Worm (Caenorhabditis elegans) whole organism, L4 larva: ENCODE measurements around the gene ama-1.
A peak's percentile ranks its signal among the peaks of the same experiment; 100 is the strongest.

Source experiments
- F10B5.3 ChIP-seq: sonication (generic microtip); optimal IDR thresholded peaks from 2 replicates; lab custom pipeline; 2016; ENCODE audit warnings: mild to moderate bottlenecking, missing genetic modification characterization, missing compliant biosample characterization
- F26F4.8 ChIP-seq: fragments of 200-800 bp; sonication (Bioruptor generic); conservative IDR thresholded peaks from 2 replicates; pipeline ENCODE4 v1.3.6; 2022; ENCODE audit warnings: missing genetic modification characterization, missing compliant biosample characterization
- F44E2.7 ChIP-seq: fragments of 200-800 bp; sonication (Bioruptor generic); IDR thresholded peaks from 2 replicates; pipeline ENCODE4 v2.1.2; 2022; ENCODE audit warnings: missing genetic modification characterization, missing compliant biosample characterization
- F49E8.2 ChIP-seq: sonication (generic microtip); optimal IDR thresholded peaks from 2 replicates; lab custom pipeline; 2016; ENCODE audit warnings: missing compliant biosample characterization, mild to moderate bottlenecking, missing genetic modification characterization, borderline replicate concordance
- R02D3.7 ChIP-seq: fragments of 150-350 bp; sonication (generic microtip); optimal IDR thresholded peaks from 3 replicates; lab custom pipeline; 2014; ENCODE audit warnings: missing biosample characterization, missing genetic modification characterization
- T20F7.1 ChIP-seq: fragments of 200-800 bp; sonication (Bioruptor generic); optimal IDR thresholded peaks from 2 replicates; lab custom pipeline; 2018; ENCODE audit warnings: mild to moderate bottlenecking, missing genetic modification characterization, missing compliant biosample characterization
- Y105C5A.15 ChIP-seq: fragments of 200-800 bp; sonication (Bioruptor generic); IDR thresholded peaks from 2 replicates; pipeline ENCODE4 v1.3.6; 2022; ENCODE audit warnings: missing genetic modification characterization, missing compliant biosample characterization
- Y5F2A.4 ChIP-seq: fragments of 200-800 bp; sonication (Bioruptor generic); optimal IDR thresholded peaks from 2 replicates; lab custom pipeline; 2018; ENCODE audit warnings: mild to moderate bottlenecking, missing genetic modification characterization, missing compliant biosample characterization
- Y75B8A.6 ChIP-seq: fragments of 200-800 bp; sonication (Bioruptor generic); IDR thresholded peaks from 2 replicates; pipeline ENCODE4 v1.3.6; 2022; ENCODE audit warnings: missing genetic modification reagents, missing genetic modification characterization, missing compliant biosample characterization
- ZK337.2 ChIP-seq: fragments of 200-800 bp; sonication (Bioruptor generic); IDR thresholded peaks from 2 replicates; pipeline ENCODE4 v1.3.6; 2022; ENCODE audit warnings: missing genetic modification reagents, missing genetic modification characterization, missing compliant biosample characterization
- ZK546.5 ChIP-seq, 2 experiments: sonication (generic microtip); optimal IDR thresholded peaks; 2 replicates each; lab custom pipeline; 2017; ENCODE audit warnings: missing biosample characterization in 2 of 2, missing genetic modification characterization in 2 of 2
- ama-1 ChIP-seq: fragments of 150-350 bp; optimal IDR thresholded peaks from 2 replicates; lab custom pipeline; 2014; ENCODE audit warnings: inconsistent platforms, mixed read lengths
- ceh-20 ChIP-seq: fragments of 200-800 bp; sonication (Bioruptor generic); IDR thresholded peaks from 2 replicates; pipeline ENCODE4 v1.3.6; 2022; ENCODE audit warnings: missing genetic modification reagents, missing genetic modification characterization, missing compliant biosample characterization
- ceh-28 ChIP-seq: fragments of 150-350 bp; optimal IDR thresholded peaks from 2 replicates; lab custom pipeline; 2014; ENCODE audit warnings: missing biosample characterization, missing genetic modification reagents, missing genetic modification characterization
- ceh-32 ChIP-seq: sonication (generic microtip); optimal IDR thresholded peaks from 2 replicates; lab custom pipeline; 2016; ENCODE audit warnings: mild to moderate bottlenecking, missing genetic modification characterization, missing compliant biosample characterization; ENCODE audit not compliant: poor library complexity
- ces-1 ChIP-seq: fragments of 150-350 bp; sonication (generic microtip); optimal IDR thresholded peaks from 4 replicates; lab custom pipeline; 2014; ENCODE audit warnings: missing biosample characterization, missing genetic modification reagents, missing genetic modification characterization
- ctbp-1 ChIP-seq: fragments of 200-800 bp; sonication (Bioruptor generic); IDR thresholded peaks from 2 replicates; pipeline ENCODE4 v1.3.6; 2022; ENCODE audit warnings: missing genetic modification reagents, missing genetic modification characterization, missing compliant biosample characterization
- daf-12 ChIP-seq: fragments of 150-350 bp; optimal IDR thresholded peaks from 2 replicates; lab custom pipeline; 2014; ENCODE audit warnings: missing biosample characterization, missing genetic modification reagents, missing genetic modification characterization
- daf-19 ChIP-seq: fragments of 200-800 bp; sonication (Bioruptor generic); conservative IDR thresholded peaks from 2 replicates; pipeline ENCODE4 v1.3.6; 2022; ENCODE audit warnings: missing genetic modification characterization, missing compliant biosample characterization
- daf-8 ChIP-seq: fragments of 200-800 bp; sonication (Bioruptor generic); IDR thresholded peaks from 2 replicates; pipeline ENCODE4 v1.3.6; 2022; ENCODE audit warnings: missing genetic modification characterization, missing compliant biosample characterization
- dmd-6 ChIP-seq: fragments of 200-800 bp; sonication (Bioruptor generic); IDR thresholded peaks from 2 replicates; pipeline ENCODE4 v1.3.6; 2022; ENCODE audit warnings: missing genetic modification reagents, missing genetic modification characterization, missing compliant biosample characterization
- dmd-9 ChIP-seq: fragments of 200-800 bp; sonication (Bioruptor generic); IDR thresholded peaks from 2 replicates; pipeline ENCODE4 v1.3.6; 2022; ENCODE audit warnings: missing genetic modification reagents, missing genetic modification characterization, missing compliant biosample characterization
- duxl-1 ChIP-seq: sonication (generic microtip); optimal IDR thresholded peaks from 2 replicates; lab custom pipeline; 2016; ENCODE audit warnings: mild to moderate bottlenecking, missing genetic modification characterization, moderate library complexity, missing compliant biosample characterization; ENCODE audit not compliant: poor library complexity
- dve-1 ChIP-seq: sonication (generic microtip); optimal IDR thresholded peaks from 2 replicates; lab custom pipeline; 2017; ENCODE audit warnings: antibody characterized with exemption, mild to moderate bottlenecking, missing genetic modification characterization, missing compliant biosample characterization; ENCODE audit not compliant: insufficient read depth
- egl-43 ChIP-seq: fragments of 200-800 bp; sonication (Bioruptor generic); IDR thresholded peaks from 2 replicates; pipeline ENCODE4 v1.3.6; 2022; ENCODE audit warnings: missing genetic modification reagents, missing genetic modification characterization, missing compliant biosample characterization
- gei-8 ChIP-seq: fragments of 200-800 bp; sonication (Bioruptor generic); optimal IDR thresholded peaks from 2 replicates; lab custom pipeline; 2018; ENCODE audit warnings: mild to moderate bottlenecking, missing genetic modification characterization, missing compliant biosample characterization
- hif-1 ChIP-seq, 2 experiments: sonication (generic microtip); optimal IDR thresholded peaks; 2 replicates each; lab custom pipeline; 2016 to 2017; ENCODE audit warnings: missing compliant biosample characterization in 2 of 2, missing genetic modification characterization in 2 of 2, missing genetic modification reagents in 2 of 2, missing genotype in 2 of 2, mild to moderate bottlenecking in 1 of 2
- hlh-30 ChIP-seq: sonication (generic microtip); optimal IDR thresholded peaks from 2 replicates; lab custom pipeline; 2017; ENCODE audit warnings: antibody characterized with exemption, mild to moderate bottlenecking, missing genetic modification characterization, missing compliant biosample characterization; ENCODE audit not compliant: insufficient read depth
- lim-7 ChIP-seq: fragments of 200-800 bp; sonication (Bioruptor generic); IDR thresholded peaks from 2 replicates; pipeline ENCODE4 v1.3.6; 2022; ENCODE audit warnings: missing genetic modification characterization, missing compliant biosample characterization
- lin-15B ChIP-seq: fragments of 150-350 bp; sonication (generic microtip); optimal IDR thresholded peaks from 3 replicates; lab custom pipeline; 2014; ENCODE audit warnings: missing biosample characterization, missing genetic modification characterization
- lin-38 ChIP-seq: fragments of 200-800 bp; sonication (Bioruptor generic); IDR thresholded peaks from 2 replicates; pipeline ENCODE4 v1.3.6; 2022; ENCODE audit warnings: missing genetic modification reagents, missing genetic modification characterization, missing compliant biosample characterization
- lsy-2 ChIP-seq, 2 experiments: fragments of 150-350 bp in 1 of 2; sonication (generic microtip) in 1 of 2; optimal IDR thresholded peaks; 2 replicates each; lab custom pipeline; 2014 to 2017; ENCODE audit warnings: missing biosample characterization in 2 of 2, missing genetic modification characterization in 2 of 2
- mdl-1 ChIP-seq, 2 experiments: fragments of 150-350 bp in 1 of 2; sonication (generic microtip) in 1 of 2; optimal IDR thresholded peaks; 2 replicates each; lab custom pipeline; 2014 to 2017; ENCODE audit warnings: missing biosample characterization in 2 of 2, missing genetic modification characterization in 2 of 2
- nhr-10 ChIP-seq: fragments of 150-350 bp; optimal IDR thresholded peaks from 2 replicates; lab custom pipeline; 2014; ENCODE audit warnings: missing biosample characterization, missing genetic modification characterization
- nhr-102 ChIP-seq: sonication (generic microtip); optimal IDR thresholded peaks from 2 replicates; lab custom pipeline; 2016; ENCODE audit warnings: mild to moderate bottlenecking, missing genetic modification characterization, moderate library complexity, missing compliant biosample characterization
- nhr-11 ChIP-seq: fragments of 150-350 bp; optimal IDR thresholded peaks from 2 replicates; lab custom pipeline; 2014; ENCODE audit warnings: missing biosample characterization, missing genetic modification characterization
- nhr-28 ChIP-seq: fragments of 150-350 bp; optimal IDR thresholded peaks from 2 replicates; lab custom pipeline; 2014; ENCODE audit warnings: missing biosample characterization, missing genetic modification characterization
- nhr-41 ChIP-seq: fragments of 200-800 bp; sonication (Bioruptor generic); IDR thresholded peaks from 2 replicates; pipeline ENCODE4 v1.3.6; 2022; ENCODE audit warnings: missing genetic modification reagents, missing genetic modification characterization, missing compliant biosample characterization
- nhr-48 ChIP-seq: sonication (generic microtip); optimal IDR thresholded peaks from 2 replicates; lab custom pipeline; 2016; ENCODE audit warnings: mild to moderate bottlenecking, missing genetic modification characterization, missing compliant biosample characterization
- nhr-6 ChIP-seq: fragments of 150-350 bp; optimal IDR thresholded peaks from 2 replicates; lab custom pipeline; 2014; ENCODE audit warnings: missing biosample characterization, missing genetic modification characterization
- pha-4 ChIP-seq, 2 experiments: fragments of 150-350 bp in 1 of 2; fragments of 200-800 bp in 1 of 2; sonication (Bioruptor generic) in 1 of 2; IDR thresholded peaks in 1 of 2; optimal IDR thresholded peaks in 1 of 2; 2 replicates each; pipeline versions ENCODE4 v1.3.6 to Lab custom; 2014 to 2022; ENCODE audit warnings: missing genetic modification characterization in 2 of 2, missing genetic modification reagents in 2 of 2, missing biosample characterization in 1 of 2, missing compliant biosample characterization in 1 of 2
- pqm-1 ChIP-seq: sonication (generic microtip); optimal IDR thresholded peaks from 2 replicates; lab custom pipeline; 2017; ENCODE audit warnings: missing biosample characterization, missing genetic modification characterization
- rbr-2 ChIP-seq: sonication (generic microtip); optimal IDR thresholded peaks from 2 replicates; lab custom pipeline; 2016; ENCODE audit warnings: missing genotype, missing genetic modification characterization, missing compliant biosample characterization
- saeg-2 ChIP-seq: fragments of 200-800 bp; sonication (Bioruptor generic); IDR thresholded peaks from 2 replicates; pipeline ENCODE4 v1.3.6; 2022; ENCODE audit warnings: missing genetic modification reagents, missing genetic modification characterization, missing compliant biosample characterization
- snpc-1.2 ChIP-seq: fragments of 200-800 bp; sonication (Bioruptor generic); IDR thresholded peaks from 2 replicates; pipeline ENCODE4 v1.3.6; 2022; ENCODE audit warnings: missing genetic modification reagents, missing genetic modification characterization, missing compliant biosample characterization
- spr-1 ChIP-seq: sonication (generic microtip); optimal IDR thresholded peaks from 2 replicates; lab custom pipeline; 2016; ENCODE audit warnings: mild to moderate bottlenecking, missing genetic modification characterization, missing compliant biosample characterization
- tra-1 ChIP-seq: fragments of 200-800 bp; sonication (Bioruptor generic); IDR thresholded peaks from 2 replicates; pipeline ENCODE4 v1.3.6; 2022; ENCODE audit warnings: missing genetic modification reagents, missing genetic modification characterization, missing compliant biosample characterization
- unc-130 ChIP-seq: sonication (generic microtip); optimal IDR thresholded peaks from 2 replicates; lab custom pipeline; 2016; ENCODE audit warnings: missing genetic modification reagents, missing genetic modification characterization, missing compliant biosample characterization
- unc-62 ChIP-seq, 3 experiments: fragments of 150-350 bp in 1 of 3; sonication (generic microtip); optimal IDR thresholded peaks in 2 of 3; peaks in 1 of 3; 1 replicate in 1 of 3; 2 replicates in 2 of 3; lab custom pipeline; 2014 to 2017; ENCODE audit warnings: missing biosample characterization in 3 of 3, missing genetic modification characterization in 3 of 3, missing genetic modification reagents in 3 of 3, missing genotype in 1 of 3
- vab-7 ChIP-seq: fragments of 200-800 bp; sonication (Bioruptor generic); IDR thresholded peaks from 2 replicates; pipeline ENCODE4 v1.3.6; 2022; ENCODE audit warnings: missing genetic modification reagents, missing genetic modification characterization, missing compliant biosample characterization
- zip-11 ChIP-seq: fragments of 200-800 bp; sonication (Bioruptor generic); IDR thresholded peaks from 2 replicates; pipeline ENCODE4 v1.3.6; 2022; ENCODE audit warnings: missing genetic modification characterization, missing compliant biosample characterization

ama-1 gene

ce11 chrIV:4294552-4294951, 46.7 kb downstream of the ama-1 start, which contains the start of gene F15E6.3 (continued):
- TF ChIP-seq lsy-2 (tag; optimal IDR thresholded peaks at IDR 0.05; lab: Kevin White, UChicago) (peak in 1 of 2 experiments; percentile 22), nhr-6 (tag; lab: Kevin White, UChicago) (no peak), ZK337.2 (no peak), lin-15B (tag; lab: Kevin White, UChicago) (no peak), T20F7.1 (GFP tag; lab: Kevin White, UChicago) (no peak), tra-1 (no peak), spr-1 (tag; lab: Kevin White, UChicago) (no peak), gei-8 (GFP tag; lab: Kevin White, UChicago) (no peak), nhr-41 (GFP tag; lab: Robert Waterston, UW) (no peak), dmd-9 (GFP tag; lab: Robert Waterston, UW) (no peak), unc-130 (no peak), Y5F2A.4 (no peak), lin-38 (GFP tag; lab: Robert Waterston, UW) (no peak), ceh-20 (GFP tag; lab: Robert Waterston, UW) (no peak), daf-12 (tag; lab: Kevin White, UChicago) (no peak), daf-19 (GFP tag; lab: Robert Waterston, UW) (no peak), egl-43 (no peak), lim-7 (GFP tag; lab: Robert Waterston, UW) (no peak), nhr-28 (tag; lab: Kevin White, UChicago) (peak; percentile 82), snpc-1.2 (GFP tag; lab: Robert Waterston, UW) (no peak), duxl-1 (tag; lab: Kevin White, UChicago) (peak; percentile 26), Y75B8A.6 (GFP tag; lab: Robert Waterston, UW) (no peak), F49E8.2 (tag; lab: Kevin White, UChicago) (no peak), nhr-48 (tag; lab: Kevin White, UChicago) (peak; percentile 79), nhr-102 (tag; lab: Kevin White, UChicago) (peak; percentile 65), dmd-6 (GFP tag; lab: Robert Waterston, UW) (peak; percentile 74), mdl-1 (tag; optimal IDR thresholded peaks at IDR 0.05; lab: Kevin White, UChicago) (peak; percentile 32 to 62), hlh-30 (tag; lab: Kevin White, UChicago) (peak; percentile 78), R02D3.7 (tag; lab: Kevin White, UChicago) (no peak), ces-1 (GFP tag; lab: Kevin White, UChicago) (no peak), F10B5.3 (tag; lab: Kevin White, UChicago) (no peak), pha-4 (GFP tag; IDR thresholded peaks at IDR 0.05; lab: Robert Waterston, UW) (no peak), pha-4 (tag; optimal IDR thresholded peaks at IDR 0.05; lab: Kevin White, UChicago) (no peak), pqm-1 (tag; lab: Kevin White, UChicago) (no peak), zip-11 (GFP tag; lab: Robert Waterston, UW) (no peak), F44E2.7 (no peak), ctbp-1 (no peak), dve-1 (peak; percentile 52), nhr-10 (tag; lab: Kevin White, UChicago) (no peak), F26F4.8 (GFP tag; lab: Robert Waterston, UW) (no peak), hif-1 (tag; optimal IDR thresholded peaks at IDR 0.05; lab: Kevin White, UChicago) (no peak)

ce11 chrIV:4298983-4299382, 51.1 kb downstream of the ama-1 start, which contains the start of gene F15E6.9:
Gene F15E6.9 (minus strand): TSS chrIV:4299083.
- TF ChIP-seq vab-7 (GFP tag; lab: Robert Waterston, UW) (no peak), ama-1 (lab: Kevin White, UChicago) (no peak), daf-19 (GFP tag; lab: Robert Waterston, UW) (no peak), tra-1 (no peak), nhr-11 (tag; lab: Kevin White, UChicago) (no peak), unc-62 (GFP tag; optimal IDR thresholded peaks at IDR 0.05 in 1 of 2; lab: Kevin White, UChicago) (no peak), unc-62 (tag; optimal IDR thresholded peaks at IDR 0.05; lab: Kevin White, UChicago) (no peak), ZK546.5 (tag; optimal IDR thresholded peaks at IDR 0.05; lab: Kevin White, UChicago) (no peak), Y105C5A.15 (GFP tag; lab: Robert Waterston, UW) (no peak), rbr-2 (no peak), ceh-32 (no peak), F10B5.3 (tag; lab: Kevin White, UChicago) (no peak), daf-8 (GFP tag; lab: Robert Waterston, UW) (no peak), ceh-28 (no peak), saeg-2 (GFP tag; lab: Robert Waterston, UW) (no peak), nhr-48 (tag; lab: Kevin White, UChicago) (no peak)
